Fruit fly (Drosophila melanogaster) whole organism, embryonic: ENCODE results near the gene CG14419.

ENCODE experiments used
- Awh ChIP-seq: fragments of 200-800 bp; sonication (Bioruptor generic); IDR thresholded peaks from 2 replicates; pipeline ENCODE4, ENCODE4 v1.3.6; 2022; ENCODE audit warnings: missing biosample characterization, missing genetic modification characterization
- CG10274 ChIP-seq: fragments of 200-800 bp; sonication (Bioruptor generic); optimal IDR thresholded peaks from 3 replicates; lab custom pipeline; 2017; ENCODE audit warnings: missing biosample characterization, mild to moderate bottlenecking, missing genetic modification characterization
- CG11456 ChIP-seq: fragments of 200-800 bp; sonication (Bioruptor generic); IDR thresholded peaks from 3 replicates; pipeline ENCODE4 v1.3.6; 2022; ENCODE audit warnings: missing biosample characterization, missing genetic modification characterization
- CG12659 ChIP-seq: fragments of 200-800 bp; sonication (Bioruptor generic); optimal IDR thresholded peaks from 3 replicates; lab custom pipeline; 2017; ENCODE audit warnings: mild to moderate bottlenecking, missing biosample characterization, missing genetic modification reagents, missing genetic modification characterization
- CG12744 ChIP-seq: fragments of 200-800 bp; sonication (Bioruptor generic); optimal IDR thresholded peaks from 2 replicates; lab custom pipeline; 2016; ENCODE audit warnings: missing biosample characterization, missing genetic modification characterization
- CG13424 ChIP-seq: fragments of 200-800 bp; sonication (Bioruptor generic); optimal IDR thresholded peaks from 2 replicates; lab custom pipeline; 2019; ENCODE audit warnings: missing biosample characterization, mild to moderate bottlenecking, missing genetic modification characterization, moderate library complexity
- CG14050 ChIP-seq: fragments of 200-800 bp; sonication (Bioruptor generic); IDR thresholded peaks from 3 replicates; pipeline ENCODE4 v1.3.6; 2022; ENCODE audit warnings: missing biosample characterization, missing genetic modification characterization
- CG16813 ChIP-seq: fragments of 200-800 bp; sonication (Bioruptor generic); IDR thresholded peaks from 3 replicates; pipeline ENCODE4 v1.3.6; 2022; ENCODE audit warnings: missing biosample characterization, missing genetic modification characterization; ENCODE audit not compliant: partially characterized antibody
- CG17359 ChIP-seq: fragments of 200-800 bp; sonication (Bioruptor generic); optimal IDR thresholded peaks from 3 replicates; lab custom pipeline; 2018; ENCODE audit warnings: missing biosample characterization, mild to moderate bottlenecking, missing genetic modification characterization, moderate library complexity
- CG2202 ChIP-seq: fragments of 200-800 bp; sonication (Bioruptor generic); optimal IDR thresholded peaks from 2 replicates; lab custom pipeline; 2018; ENCODE audit warnings: missing biosample characterization, mild to moderate bottlenecking, missing genetic modification characterization
- CG3065 ChIP-seq: fragments of 200-800 bp; sonication (Bioruptor generic); optimal IDR thresholded peaks from 2 replicates; lab custom pipeline; 2016; ENCODE audit warnings: missing biosample characterization, missing genetic modification characterization
- CG4282 ChIP-seq: fragments of 200-800 bp; sonication (Bioruptor generic); optimal IDR thresholded peaks from 2 replicates; lab custom pipeline; 2016; ENCODE audit warnings: missing biosample characterization, missing genetic modification characterization
- CG43689 ChIP-seq: fragments of 200-800 bp; sonication (Bioruptor generic); IDR thresholded peaks from 2 replicates; pipeline ENCODE4 v1.3.6; 2022; ENCODE audit warnings: missing biosample characterization, missing genetic modification characterization
- CG4854 ChIP-seq: fragments of 200-800 bp; sonication (Bioruptor generic); optimal IDR thresholded peaks from 2 replicates; lab custom pipeline; 2016; ENCODE audit warnings: missing biosample characterization, missing genetic modification characterization, inconsistent platforms
- CG6765 ChIP-seq: fragments of 200-800 bp; sonication (Bioruptor generic); optimal IDR thresholded peaks from 3 replicates; lab custom pipeline; 2017; ENCODE audit warnings: missing biosample characterization, mild to moderate bottlenecking, missing genetic modification characterization
- CG7987 ChIP-seq: fragments of 200-800 bp; sonication (Bioruptor generic); optimal IDR thresholded peaks from 2 replicates; lab custom pipeline; 2018; ENCODE audit warnings: missing biosample characterization, mild to moderate bottlenecking, missing genetic modification characterization, moderate library complexity
- CG8281 ChIP-seq: fragments of 200-800 bp; sonication (Bioruptor generic); optimal IDR thresholded peaks from 2 replicates; lab custom pipeline; 2018; ENCODE audit warnings: missing biosample characterization, mild to moderate bottlenecking, missing genetic modification characterization, moderate library complexity
- CG9932 ChIP-seq: fragments of 200-800 bp; sonication (Bioruptor generic); IDR thresholded peaks from 2 replicates; pipeline ENCODE4 v1.3.6; 2022; ENCODE audit warnings: missing biosample characterization, missing genetic modification characterization
- Dad ChIP-seq: fragments of 200-800 bp; sonication (Bioruptor generic); optimal IDR thresholded peaks from 3 replicates; lab custom pipeline; 2016; ENCODE audit warnings: missing biosample characterization, missing genetic modification characterization
- Dip3 ChIP-seq: fragments of 200-800 bp; sonication (Bioruptor generic); optimal IDR thresholded peaks from 3 replicates; lab custom pipeline; 2016; ENCODE audit warnings: missing biosample characterization, missing genetic modification characterization
- Dll ChIP-seq: fragments of 200-800 bp; sonication (Bioruptor generic); IDR thresholded peaks from 4 replicates; pipeline ENCODE4 v1.3.6; 2022; ENCODE audit warnings: missing biosample characterization, missing genetic modification characterization; ENCODE audit not compliant: partially characterized antibody
- Elba2 ChIP-seq: fragments of 200-800 bp; sonication (Bioruptor generic); optimal IDR thresholded peaks from 3 replicates; lab custom pipeline; 2016; ENCODE audit warnings: missing biosample characterization, missing genetic modification characterization
- HLH4C ChIP-seq: fragments of 200-800 bp; sonication (Bioruptor generic); IDR thresholded peaks from 3 replicates; pipeline ENCODE4 v1.3.6; 2022; ENCODE audit warnings: missing biosample characterization, missing genetic modification characterization; ENCODE audit not compliant: partially characterized antibody
- Hand ChIP-seq: fragments of 200-800 bp; sonication (Bioruptor generic); optimal IDR thresholded peaks from 2 replicates; lab custom pipeline; 2017; ENCODE audit warnings: mild to moderate bottlenecking, missing biosample characterization, missing genetic modification reagents, missing genetic modification characterization
- MBD-R2 ChIP-seq: fragments of 200-800 bp; sonication (Bioruptor generic); IDR thresholded peaks from 2 replicates; pipeline ENCODE4 v1.3.6; 2022; ENCODE audit warnings: missing biosample characterization, missing genetic modification characterization
- Trl ChIP-seq, 3 experiments: fragments of >200 bp in 2 of 3; fragments of 200-800 bp in 1 of 3; sonication (Bioruptor generic) in 1 of 3; optimal IDR thresholded peaks; 2 replicates in 1 of 3; 3 replicates in 2 of 3; lab custom pipeline; 2016 to 2017; ENCODE audit warnings: missing biosample characterization in 1 of 3, missing genetic modification characterization in 1 of 3
- Xbp1 ChIP-seq: fragments of 200-800 bp; sonication (Bioruptor generic); optimal IDR thresholded peaks from 3 replicates; lab custom pipeline; 2016; ENCODE audit warnings: missing biosample characterization, mild to moderate bottlenecking, missing genetic modification characterization
- YL-1 ChIP-seq: fragments of 200-800 bp; sonication (Bioruptor generic); optimal IDR thresholded peaks from 3 replicates; lab custom pipeline; 2017; ENCODE audit warnings: missing biosample characterization, mild to moderate bottlenecking, missing genetic modification characterization
- abd-A ChIP-seq: fragments of 200-800 bp; sonication (Bioruptor generic); optimal IDR thresholded peaks from 3 replicates; lab custom pipeline; 2019; ENCODE audit warnings: missing biosample characterization, mild to moderate bottlenecking, missing genetic modification characterization, moderate library complexity
- al ChIP-seq: fragments of 200-800 bp; sonication (Bioruptor generic); IDR thresholded peaks from 2 replicates; pipeline ENCODE4 v1.3.6; 2022; ENCODE audit warnings: missing biosample characterization, missing genetic modification characterization
- bab2 ChIP-seq: fragments of 200-800 bp; sonication (Bioruptor generic); optimal IDR thresholded peaks from 2 replicates; lab custom pipeline; 2016; ENCODE audit warnings: missing biosample characterization, missing genetic modification characterization
- crol ChIP-seq: fragments of 200-800 bp; sonication (Bioruptor generic); IDR thresholded peaks from 2 replicates; pipeline ENCODE4 v1.3.6; 2022; ENCODE audit warnings: missing biosample characterization, missing genetic modification characterization
- dysf ChIP-seq: fragments of 200-800 bp; sonication (Bioruptor generic); IDR thresholded peaks from 3 replicates; pipeline ENCODE4 v1.3.6; 2022; ENCODE audit warnings: missing biosample characterization, missing genetic modification characterization
- eve ChIP-seq, 2 experiments: fragments of >200 bp; optimal IDR thresholded peaks; 2 replicates each; lab custom pipeline; 2017; ENCODE audit warnings: missing biosample characterization in 2 of 2, missing genetic modification characterization in 2 of 2
- ewg ChIP-seq: fragments of 200-800 bp; sonication (Bioruptor generic); optimal IDR thresholded peaks from 3 replicates; lab custom pipeline; 2017; ENCODE audit warnings: mild to moderate bottlenecking, missing biosample characterization, missing genetic modification reagents, missing genetic modification characterization
- hth ChIP-seq: fragments of >200 bp; optimal IDR thresholded peaks from 2 replicates; lab custom pipeline; 2017; ENCODE audit warnings: inconsistent platforms
- lmd ChIP-seq: fragments of 200-800 bp; sonication (Bioruptor generic); IDR thresholded peaks from 2 replicates; pipeline ENCODE4 v1.3.6; 2022; ENCODE audit warnings: missing biosample characterization, missing genetic modification characterization
- nau ChIP-seq: fragments of 200-800 bp; sonication (Bioruptor generic); optimal IDR thresholded peaks from 3 replicates; lab custom pipeline; 2017; ENCODE audit warnings: missing biosample characterization, mild to moderate bottlenecking, missing genetic modification characterization, missing genetic modification reagents
- nmo ChIP-seq: fragments of 200-800 bp; sonication (Bioruptor generic); optimal IDR thresholded peaks from 2 replicates; lab custom pipeline; 2018; ENCODE audit warnings: missing biosample characterization, mild to moderate bottlenecking, missing genetic modification characterization, moderate library complexity
- org-1 ChIP-seq: fragments of 200-800 bp; sonication (Bioruptor generic); optimal IDR thresholded peaks from 2 replicates; lab custom pipeline; 2017; ENCODE audit warnings: missing biosample characterization, missing genetic modification characterization
- phol ChIP-seq: fragments of 200-800 bp; sonication (Bioruptor generic); optimal IDR thresholded peaks from 3 replicates; lab custom pipeline; 2018; ENCODE audit warnings: missing biosample characterization, mild to moderate bottlenecking, missing genetic modification characterization, moderate library complexity
- row ChIP-seq: fragments of 200-800 bp; sonication (Bioruptor generic); IDR thresholded peaks from 3 replicates; pipeline ENCODE4 v1.3.6; 2022; ENCODE audit warnings: missing biosample characterization, missing genetic modification characterization
- tio ChIP-seq: fragments of 200-800 bp; sonication (Bioruptor generic); optimal IDR thresholded peaks from 2 replicates; lab custom pipeline; 2017; ENCODE audit warnings: missing biosample characterization, missing genetic modification characterization, inconsistent platforms

The CG14419 gene

DNA sequence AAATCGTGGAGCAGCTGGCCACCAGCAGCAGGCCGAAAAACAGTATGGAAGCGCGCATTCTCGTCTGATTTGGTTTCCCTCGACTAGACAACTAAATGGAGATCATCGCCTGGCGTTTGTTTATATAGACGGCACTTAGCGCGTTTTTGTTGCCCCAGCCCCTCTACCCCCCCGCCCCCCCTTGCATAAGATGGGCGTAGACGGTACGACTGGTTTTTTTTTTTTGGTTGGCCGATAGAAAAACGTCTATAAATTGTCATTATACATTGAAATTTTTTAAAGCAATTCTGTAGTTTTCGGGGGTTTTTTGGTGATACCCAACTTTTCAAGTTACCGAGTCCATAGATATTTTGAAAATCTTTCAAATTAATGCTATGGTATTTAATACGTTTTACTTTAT is at the start of gene CG14419:
Gene CG14419, minus strand, starts transcription at position 101 of the 400 bp plus-strand sequence.
- TF ChIP-seq nmo (peak; percentile 8), CG14050 (GFP tag; lab: Robert Waterston, UW) (no peak), al (0 out of 2 replicates have a peak, but pooled peaks have one; percentile 17), Dll (no peak), abd-A (tag; lab: Kevin White, UChicago) (peak; percentile 25), crol (GFP tag; lab: Robert Waterston, UW) (peak; percentile 23; the same call in 1 of the 2 replicates), CG3065 (GFP tag; lab: Kevin White, UChicago) (no peak), CG10274 (peak; percentile 39), CG9932 (GFP tag; lab: Robert Waterston, UW) (0 out of 2 replicates have a peak, but pooled peaks have one; percentile 14), CG7987 (GFP tag; lab: Kevin White, UChicago) (no peak), MBD-R2 (GFP tag; lab: Robert Waterston, UW) (no peak), CG4282 (GFP tag; lab: Kevin White, UChicago) (no peak), CG13424 (peak; percentile 10)

DNA sequence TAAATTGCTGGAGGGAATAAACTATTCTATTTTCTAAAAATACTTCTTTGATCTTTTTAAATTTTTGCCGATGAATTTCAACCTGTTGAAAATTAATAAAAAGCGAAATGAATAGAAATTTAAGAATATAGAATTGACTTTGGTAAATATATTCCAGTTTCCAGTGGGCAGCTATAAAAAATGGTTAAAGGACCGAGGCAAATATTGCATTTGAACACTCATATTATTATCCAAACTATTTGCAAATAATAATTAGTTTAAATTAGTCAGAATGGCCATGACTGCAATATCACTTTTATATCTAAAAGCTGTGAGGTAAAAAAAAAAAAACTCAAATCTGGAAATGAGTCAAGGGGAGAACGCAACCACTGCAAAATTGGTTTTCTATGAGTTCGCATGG is 49.1 kb upstream of the CG14419 start, which contains the start of gene CG3592:
Gene CG3592, plus strand, starts transcription at position 301 of the 400 bp plus-strand sequence.
- TF ChIP-seq YL-1: no peak
- TF ChIP-seq eve (GFP tag; optimal IDR thresholded peaks at IDR 0.05; lab: Kevin White, UChicago): no peak
- no peak for TF ChIP-seq Dip3 (GFP tag; lab: Kevin White, UChicago)
- no peak for TF ChIP-seq CG6765 (GFP tag; lab: Kevin White, UChicago)
- no peak for TF ChIP-seq Dad (GFP tag; lab: Kevin White, UChicago)
- TF ChIP-seq lmd (GFP tag; lab: Robert Waterston, UW): no peak
- no peak for TF ChIP-seq CG2202
- TF ChIP-seq CG17359 (tag; lab: Kevin White, UChicago): no peak
- no peak for TF ChIP-seq Hand (GFP tag; lab: Kevin White, UChicago)

DNA sequence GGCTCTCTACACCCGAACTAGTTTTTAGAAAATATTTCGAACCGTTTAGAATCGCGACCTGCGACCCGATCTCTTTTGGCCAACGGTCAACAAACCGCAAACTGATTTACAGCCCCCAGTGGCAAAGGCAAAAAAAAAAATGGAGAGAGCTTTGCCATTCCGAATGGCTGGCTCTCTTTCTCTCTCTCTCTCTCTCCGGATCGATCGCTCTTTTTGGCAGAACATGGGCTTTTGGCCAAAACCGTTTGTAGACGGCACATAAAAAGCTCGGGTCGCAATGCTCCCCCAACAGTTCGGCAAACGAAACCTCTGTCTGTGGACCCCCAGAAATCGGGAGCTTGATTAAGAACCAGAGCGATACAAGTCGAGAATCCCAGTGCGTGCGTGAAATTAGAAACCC is 43.8 kb upstream of the CG14419 start, which contains the start of gene CG32793:
Gene CG32793, plus strand, starts transcription at position 301 of the 400 bp plus-strand sequence.
- TF ChIP-seq CG12744 (GFP tag; lab: Kevin White, UChicago) (no peak), bab2 (GFP tag; lab: Kevin White, UChicago) (no peak), Trl (optimal IDR thresholded peaks at IDR 0.05; lab: Kevin White, UChicago) (peak in 1 of 2 experiments; percentile 35), Trl (GFP tag; optimal IDR thresholded peaks at IDR 0.05; lab: Kevin White, UChicago) (no peak)
- TF ChIP-seq, all 482 proteins: peak for 1

DNA sequence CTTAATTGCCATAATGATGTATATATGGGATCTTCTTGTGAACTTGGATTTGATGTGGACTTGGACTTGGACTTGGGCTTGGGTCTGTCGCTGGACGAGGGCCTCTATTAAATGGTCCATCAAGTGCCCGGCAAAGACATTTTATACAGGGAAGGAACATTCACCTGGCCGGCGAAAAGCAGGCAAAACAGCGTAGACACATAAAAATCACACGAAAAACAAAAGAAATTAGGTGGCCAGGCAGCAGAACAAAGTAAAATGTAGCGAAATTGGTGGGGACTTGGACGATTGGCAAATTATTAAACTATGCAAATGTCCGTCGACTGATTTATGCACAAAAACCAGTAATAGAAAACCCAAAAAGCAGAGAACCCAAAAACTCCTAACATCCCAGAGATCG is 41.4 kb upstream of the CG14419 start, which contains the start of gene CG14424:
Gene CG14424, minus strand, starts transcription at position 101 of the 400 bp plus-strand sequence.
- TF ChIP-seq Xbp1 (GFP tag; lab: Kevin White, UChicago) (no peak), phol (tag; lab: Kevin White, UChicago) (no peak), CG11456 (no peak), hth (lab: Kevin White, UChicago) (no peak), CG43689 (GFP tag; lab: Robert Waterston, UW) (no peak), dysf (GFP tag; lab: Robert Waterston, UW) (no peak), CG4854 (GFP tag; lab: Kevin White, UChicago) (no peak), Elba2 (GFP tag; lab: Kevin White, UChicago) (no peak), CG12659 (GFP tag; lab: Kevin White, UChicago) (no peak), org-1 (GFP tag; lab: Kevin White, UChicago) (no peak), CG8281 (tag; lab: Kevin White, UChicago) (no peak), ewg (GFP tag; lab: Kevin White, UChicago) (no peak), tio (GFP tag; lab: Kevin White, UChicago) (no peak), Awh (GFP tag; lab: Robert Waterston, UW) (no peak), MBD-R2 (GFP tag; lab: Robert Waterston, UW) (no peak), nau (no peak), row (GFP tag; lab: Robert Waterston, UW) (no peak), CG16813 (GFP tag; lab: Robert Waterston, UW) (no peak), HLH4C (GFP tag; lab: Robert Waterston, UW) (no peak)
